Worm (Caenorhabditis elegans): Measurements from ENCODE around the gene T25F10.4.

DNA sequence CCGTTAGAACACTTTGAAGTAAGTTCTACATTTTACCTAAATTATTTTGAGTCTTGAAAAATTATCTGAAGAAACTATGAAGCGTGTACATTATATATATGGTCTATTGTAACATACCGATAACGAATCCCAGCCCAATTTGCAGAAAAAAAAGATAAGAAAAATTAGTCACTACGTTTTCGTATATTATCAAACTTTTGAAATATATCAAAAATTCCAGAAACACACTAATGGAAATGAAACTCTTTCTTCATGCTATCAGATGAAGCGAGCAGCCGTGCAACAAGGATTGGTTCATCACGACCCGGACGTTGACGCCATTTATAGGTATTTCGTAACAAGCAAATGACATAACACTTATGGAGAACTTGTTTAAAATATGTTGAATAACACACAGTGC lies 49.6 kb upstream of the T25F10.4 start:
- TF ChIP-seq elt-3 (tag; optimal IDR thresholded peaks at IDR 0.05): no peak
- no peak for TF ChIP-seq snpc-4 (tag; optimal IDR thresholded peaks at IDR 0.05)
- no peak for TF ChIP-seq lin-13 (GFP tag; optimal IDR thresholded peaks at IDR 0.05)
- TF ChIP-seq fos-1 (tag; optimal IDR thresholded peaks at IDR 0.05): peak; percentile 91
- TF ChIP-seq mdl-1 (tag; optimal IDR thresholded peaks at IDR 0.05): no peak
- no peak for TF ChIP-seq ZK546.5 (tag; optimal IDR thresholded peaks at IDR 0.05)
- TF ChIP-seq lin-39 (tag; optimal IDR thresholded peaks at IDR 0.05): no peak
- TF ChIP-seq nhr-11 (tag; optimal IDR thresholded peaks at IDR 0.05): no peak
- no peak for TF ChIP-seq ceh-82 (tag; optimal IDR thresholded peaks at IDR 0.05)

All from whole organism, L2 larva.